Fruit fly (Drosophila melanogaster) whole organism, embryonic: ENCODE results near the gene RpS29.

Experiments
- CG1233 ChIP-seq: fragments of 200-800 bp; sonication (Bioruptor generic); optimal IDR thresholded peaks from 4 replicates; lab custom pipeline; 2018; ENCODE audit warnings: missing biosample characterization, mild to moderate bottlenecking, missing genetic modification characterization
- CG14050 ChIP-seq: fragments of 200-800 bp; sonication (Bioruptor generic); IDR thresholded peaks from 3 replicates; pipeline ENCODE4 v1.3.6; 2022; ENCODE audit warnings: missing biosample characterization, missing genetic modification characterization
- CG16813 ChIP-seq: fragments of 200-800 bp; sonication (Bioruptor generic); IDR thresholded peaks from 3 replicates; pipeline ENCODE4 v1.3.6; 2022; ENCODE audit warnings: missing biosample characterization, missing genetic modification characterization; ENCODE audit not compliant: partially characterized antibody
- CG17829 ChIP-seq: fragments of 200-800 bp; optimal IDR thresholded peaks from 2 replicates; lab custom pipeline; 2019; ENCODE audit warnings: missing biosample characterization, mild to moderate bottlenecking, missing genetic modification characterization, moderate library complexity
- CG1792 ChIP-seq: fragments of 200-800 bp; sonication (Bioruptor generic); optimal IDR thresholded peaks from 2 replicates; lab custom pipeline; 2016; ENCODE audit warnings: missing biosample characterization, missing genetic modification characterization
- CG18011 ChIP-seq: fragments of 200-800 bp; sonication (Bioruptor generic); optimal IDR thresholded peaks from 2 replicates; lab custom pipeline; 2017; ENCODE audit warnings: missing biosample characterization, missing genetic modification characterization, mild to moderate bottlenecking, moderate library complexity, missing genotype
- CG1832 ChIP-seq: fragments of 200-800 bp; sonication (Bioruptor generic); optimal IDR thresholded peaks from 2 replicates; lab custom pipeline; 2017; ENCODE audit warnings: missing biosample characterization, mild to moderate bottlenecking, missing genetic modification characterization, inconsistent platforms
- CG6175 ChIP-seq: fragments of 200-800 bp; sonication (Bioruptor generic); IDR thresholded peaks from 3 replicates; pipeline ENCODE4 v1.3.6; 2022; ENCODE audit warnings: missing biosample characterization, missing genetic modification characterization
- CG6689 ChIP-seq: fragments of 200-800 bp; sonication (Bioruptor generic); IDR thresholded peaks from 2 replicates; pipeline ENCODE4 v1.3.6; 2022; ENCODE audit warnings: missing biosample characterization, missing genetic modification characterization
- CG8290 ChIP-seq, 3 experiments: fragments of 200-800 bp; sonication (Bioruptor generic); optimal IDR thresholded peaks; 2 replicates each; lab custom pipeline; 2016 to 2019; ENCODE audit warnings: missing biosample characterization in 3 of 3, missing genetic modification characterization in 3 of 3, mild to moderate bottlenecking in 2 of 3, moderate library complexity in 1 of 3
- D19A ChIP-seq: fragments of 200-800 bp; optimal IDR thresholded peaks from 3 replicates; lab custom pipeline; 2019; ENCODE audit warnings: missing biosample characterization, mild to moderate bottlenecking, missing genetic modification characterization, moderate library complexity
- D19B ChIP-seq: fragments of 200-800 bp; sonication (Bioruptor generic); optimal IDR thresholded peaks from 2 replicates; lab custom pipeline; 2017; ENCODE audit warnings: missing biosample characterization, mild to moderate bottlenecking, missing genetic modification characterization
- Deaf1 ChIP-seq: fragments of 200-800 bp; optimal IDR thresholded peaks from 3 replicates; lab custom pipeline; 2019; ENCODE audit warnings: missing biosample characterization, mild to moderate bottlenecking, missing genetic modification characterization, moderate library complexity
- Dek ChIP-seq: fragments of 200-800 bp; sonication (Bioruptor generic); optimal IDR thresholded peaks from 3 replicates; lab custom pipeline; 2019; ENCODE audit warnings: missing biosample characterization, mild to moderate bottlenecking, missing genetic modification characterization, moderate library complexity
- Dp ChIP-seq: fragments of 200-800 bp; sonication (Bioruptor generic); optimal IDR thresholded peaks from 2 replicates; lab custom pipeline; 2018; ENCODE audit warnings: missing biosample characterization, mild to moderate bottlenecking, missing genetic modification characterization, moderate library complexity
- E2f1 ChIP-seq: fragments of 200-800 bp; sonication (Bioruptor generic); IDR thresholded peaks from 2 replicates; pipeline ENCODE4 v1.3.6; 2022; ENCODE audit warnings: missing biosample characterization, missing genetic modification characterization
- Hand ChIP-seq: fragments of 200-800 bp; sonication (Bioruptor generic); optimal IDR thresholded peaks from 2 replicates; lab custom pipeline; 2017; ENCODE audit warnings: mild to moderate bottlenecking, missing biosample characterization, missing genetic modification reagents, missing genetic modification characterization
- Max ChIP-seq: fragments of 200-800 bp; sonication (Bioruptor generic); optimal IDR thresholded peaks from 2 replicates; lab custom pipeline; 2016; ENCODE audit warnings: missing biosample characterization, mild to moderate bottlenecking, missing genetic modification characterization
- Nf-YA ChIP-seq: fragments of 200-800 bp; sonication (Bioruptor generic); IDR thresholded peaks from 2 replicates; pipeline ENCODE4 v1.3.6; 2022; ENCODE audit warnings: missing biosample characterization, missing genetic modification characterization
- Rfx ChIP-seq: fragments of 200-800 bp; sonication (Bioruptor generic); IDR thresholded peaks from 2 replicates; pipeline ENCODE4 v1.3.6; 2022; ENCODE audit warnings: missing biosample characterization, missing genetic modification characterization
- Sox102F ChIP-seq: fragments of 200-800 bp; sonication (Bioruptor generic); optimal IDR thresholded peaks from 2 replicates; lab custom pipeline; 2018; ENCODE audit warnings: missing biosample characterization, mild to moderate bottlenecking, missing genetic modification characterization, moderate library complexity
- Stat92E ChIP-seq, 3 experiments: fragments of >200 bp in 2 of 3; fragments of 200-800 bp in 1 of 3; sonication (Bioruptor generic) in 1 of 3; optimal IDR thresholded peaks; 2 replicates each; lab custom pipeline; 2017 to 2019; ENCODE audit warnings: missing biosample characterization in 3 of 3, missing genetic modification characterization in 3 of 3, mild to moderate bottlenecking in 1 of 3, moderate library complexity in 1 of 3
- Usf ChIP-seq: fragments of 200-800 bp; sonication (Bioruptor generic); optimal IDR thresholded peaks from 2 replicates; lab custom pipeline; 2017; ENCODE audit warnings: missing genotype, missing biosample characterization, missing genetic modification characterization
- ase ChIP-seq: fragments of 200-800 bp; sonication (Bioruptor generic); IDR thresholded peaks from 3 replicates; pipeline ENCODE4 v1.3.6; 2022; ENCODE audit warnings: missing biosample characterization, missing genetic modification characterization
- ash1 ChIP-seq: fragments of 200-800 bp; sonication (Bioruptor generic); optimal IDR thresholded peaks from 2 replicates; lab custom pipeline; 2018; ENCODE audit warnings: missing biosample characterization, mild to moderate bottlenecking, missing genetic modification characterization
- chinmo ChIP-seq: fragments of 200-800 bp; sonication (Bioruptor generic); IDR thresholded peaks from 4 replicates; pipeline ENCODE4 v1.3.6; 2022; ENCODE audit warnings: missing biosample characterization, missing genetic modification characterization; ENCODE audit not compliant: partially characterized antibody
- chm ChIP-seq: fragments of 200-800 bp; sonication (Bioruptor generic); IDR thresholded peaks from 2 replicates; pipeline ENCODE4 v1.3.6; 2022; ENCODE audit warnings: missing biosample characterization, missing genetic modification characterization
- corto ChIP-seq: fragments of 200-800 bp; sonication (Bioruptor generic); optimal IDR thresholded peaks from 2 replicates; lab custom pipeline; 2016; ENCODE audit warnings: missing biosample characterization, mild to moderate bottlenecking, missing genetic modification characterization, moderate library complexity
- crc ChIP-seq: fragments of 200-800 bp; sonication (Bioruptor generic); optimal IDR thresholded peaks from 2 replicates; lab custom pipeline; 2016; ENCODE audit warnings: missing biosample characterization, missing genetic modification characterization
- cwo ChIP-seq: fragments of 200-800 bp; sonication (Bioruptor generic); optimal IDR thresholded peaks from 3 replicates; lab custom pipeline; 2017; ENCODE audit warnings: missing biosample characterization, missing genetic modification characterization, mild to moderate bottlenecking, moderate library complexity, missing genetic modification reagents
- da ChIP-seq: fragments of 200-800 bp; sonication (Bioruptor generic); optimal IDR thresholded peaks from 2 replicates; lab custom pipeline; 2016; ENCODE audit warnings: missing biosample characterization, missing genetic modification characterization
- dm ChIP-seq: fragments of 200-800 bp; sonication (Bioruptor generic); optimal IDR thresholded peaks from 3 replicates; lab custom pipeline; 2016; ENCODE audit warnings: missing biosample characterization, missing genetic modification characterization
- en ChIP-seq: fragments of 200-800 bp; sonication (Bioruptor generic); optimal IDR thresholded peaks from 2 replicates; lab custom pipeline; 2016; ENCODE audit warnings: missing biosample characterization, missing genetic modification characterization
- insv ChIP-seq, 2 experiments: fragments of 200-800 bp; sonication (Bioruptor generic); optimal IDR thresholded peaks; 3 replicates each; lab custom pipeline; 2016 to 2018; ENCODE audit warnings: missing biosample characterization in 2 of 2, missing genetic modification characterization in 2 of 2
- kah ChIP-seq: fragments of 200-800 bp; sonication (Bioruptor generic); optimal IDR thresholded peaks from 2 replicates; lab custom pipeline; 2018; ENCODE audit warnings: missing biosample characterization, mild to moderate bottlenecking, missing genetic modification characterization
- kni ChIP-seq: fragments of 200-800 bp; sonication (Bioruptor generic); optimal IDR thresholded peaks from 3 replicates; lab custom pipeline; 2017; ENCODE audit warnings: mild to moderate bottlenecking, missing biosample characterization, missing genetic modification reagents, missing genetic modification characterization
- nerfin-1 ChIP-seq: fragments of 200-800 bp; sonication (Bioruptor generic); optimal IDR thresholded peaks from 3 replicates; lab custom pipeline; 2019; ENCODE audit warnings: missing biosample characterization, mild to moderate bottlenecking, missing genetic modification characterization, moderate library complexity
- oc ChIP-seq: fragments of 200-800 bp; sonication (Bioruptor generic); optimal IDR thresholded peaks from 2 replicates; lab custom pipeline; 2018; ENCODE audit warnings: missing biosample characterization, mild to moderate bottlenecking, missing genetic modification characterization, moderate library complexity
- p53 ChIP-seq: fragments of 200-800 bp; sonication (Bioruptor generic); optimal IDR thresholded peaks from 2 replicates; lab custom pipeline; 2016; ENCODE audit warnings: missing biosample characterization, missing genetic modification characterization
- schlank ChIP-seq: fragments of 200-800 bp; sonication (Bioruptor generic); optimal IDR thresholded peaks from 2 replicates; lab custom pipeline; 2018; ENCODE audit warnings: missing biosample characterization, mild to moderate bottlenecking, missing genetic modification characterization
- scrt ChIP-seq: fragments of 200-800 bp; sonication (Bioruptor generic); optimal IDR thresholded peaks from 2 replicates; lab custom pipeline; 2018; ENCODE audit warnings: missing biosample characterization, mild to moderate bottlenecking, missing genetic modification characterization, moderate library complexity
- sob ChIP-seq: fragments of 200-800 bp; sonication (Bioruptor generic); IDR thresholded peaks from 2 replicates; pipeline ENCODE4 v1.3.6; 2022; ENCODE audit warnings: missing biosample characterization, missing genetic modification characterization
- sr ChIP-seq: fragments of 200-800 bp; sonication (Bioruptor generic); IDR thresholded peaks from 3 replicates; pipeline ENCODE4 v1.3.6; 2022; ENCODE audit warnings: missing biosample characterization, missing genetic modification characterization
- sug ChIP-seq: fragments of 200-800 bp; optimal IDR thresholded peaks from 2 replicates; lab custom pipeline; 2019; ENCODE audit warnings: missing biosample characterization, mild to moderate bottlenecking, missing genetic modification characterization, moderate library complexity
- unc-4 ChIP-seq: fragments of 200-800 bp; sonication (Bioruptor generic); IDR thresholded peaks from 2 replicates; pipeline ENCODE4 v1.3.6; 2022; ENCODE audit warnings: missing biosample characterization, missing genetic modification characterization; ENCODE audit not compliant: partially characterized antibody
- zf30C ChIP-seq: fragments of 200-800 bp; sonication (Bioruptor generic); optimal IDR thresholded peaks from 3 replicates; lab custom pipeline; 2018; ENCODE audit warnings: missing biosample characterization, mild to moderate bottlenecking, missing genetic modification characterization

Gene RpS29

DNA sequence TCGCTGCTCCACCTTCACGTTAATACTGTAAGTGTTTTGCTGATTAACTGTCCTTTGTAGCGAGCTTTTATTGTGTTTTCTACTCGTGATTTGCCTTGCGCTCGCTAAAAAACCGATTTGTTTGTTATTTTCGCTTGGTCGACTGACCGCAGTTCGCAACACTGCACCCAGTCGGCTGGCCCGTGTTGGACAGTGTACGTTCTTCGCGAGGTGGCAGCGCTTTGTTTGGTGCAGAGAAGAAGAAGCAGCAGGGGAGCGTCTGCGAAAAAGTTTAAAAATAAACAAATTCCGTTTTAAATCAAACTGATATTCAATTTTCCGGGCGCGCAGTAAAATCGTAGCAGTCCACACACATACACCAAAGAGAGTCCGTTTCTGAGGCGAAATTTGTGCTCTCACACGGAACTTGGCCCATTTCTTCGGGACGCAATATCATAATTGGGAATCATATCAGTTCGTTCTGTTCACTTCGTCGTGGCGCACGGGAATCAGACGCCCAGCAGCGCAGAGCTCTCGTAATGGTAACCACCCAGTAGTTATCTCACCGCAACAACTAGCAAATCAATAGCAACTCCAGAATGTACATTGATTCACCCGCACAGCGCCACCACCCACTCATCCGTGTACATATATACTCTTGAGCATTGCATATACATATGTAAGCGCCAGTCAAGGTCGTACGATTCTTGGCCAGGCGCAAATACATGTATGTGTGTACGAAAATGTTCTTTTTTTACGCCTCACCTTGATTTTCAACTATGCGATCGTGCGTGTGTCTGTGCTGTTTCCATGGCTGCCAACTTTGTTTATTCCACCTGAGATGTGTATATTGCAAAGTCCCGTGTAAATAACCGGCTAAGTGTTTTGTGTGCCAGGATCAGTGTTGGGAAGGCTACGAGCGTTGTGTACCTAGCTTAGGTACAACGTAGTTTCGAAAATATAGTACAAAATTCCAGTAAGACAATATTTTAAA, 9.9 kb upstream of the RpS29 start, which contains the start of gene Naa80 (continued):
- TF ChIP-seq chinmo: 0 out of 4 replicates have a peak, but pooled peaks have one; percentile 22
- peak; percentile 57 for TF ChIP-seq Max
- TF ChIP-seq Hand (GFP tag; lab: Kevin White, UChicago): no peak
- peak; percentile 22 for TF ChIP-seq crc (GFP tag; lab: Kevin White, UChicago)
- peak; percentile 58 for TF ChIP-seq CG17829
- peak; percentile 31 for TF ChIP-seq kah (GFP tag; lab: Kevin White, UChicago)
- TF ChIP-seq E2f1 (GFP tag; lab: Robert Waterston, UW): peak; percentile 58; the same call in 1 of the 2 replicates
- peak; percentile 32; the same call in 1 of the 2 replicates for TF ChIP-seq chm (GFP tag; lab: Robert Waterston, UW)
- TF ChIP-seq dm: peak; percentile 67
- TF ChIP-seq oc (tag; lab: Kevin White, UChicago): no peak
- peak in 1 of 2 experiments; percentile 41 for TF ChIP-seq insv (GFP tag; optimal IDR thresholded peaks at IDR 0.05; lab: Kevin White, UChicago)
- TF ChIP-seq Dp (GFP tag; lab: Kevin White, UChicago): peak; percentile 83
- TF ChIP-seq ash1: peak; percentile 25
- TF ChIP-seq Rfx (GFP tag; lab: Robert Waterston, UW): peak; percentile 88
- TF ChIP-seq sr (GFP tag; lab: Robert Waterston, UW): no peak
- peak; percentile 10 for TF ChIP-seq Usf (GFP tag; lab: Kevin White, UChicago)
- TF ChIP-seq Sox102F (GFP tag; lab: Kevin White, UChicago): no peak
- peak in 1 of 3 experiments; percentile 24 for TF ChIP-seq Stat92E (GFP tag; optimal IDR thresholded peaks at IDR 0.05; lab: Kevin White, UChicago)
- peak; percentile 71 for TF ChIP-seq sug (tag; lab: Kevin White, UChicago)
- TF ChIP-seq CG1792 (GFP tag; lab: Kevin White, UChicago): peak; percentile 25
- TF ChIP-seq corto (GFP tag; lab: Kevin White, UChicago): no peak
- peak; percentile 31 for TF ChIP-seq CG1233 (GFP tag; lab: Kevin White, UChicago)
- no peak for TF ChIP-seq Nf-YA (GFP tag; lab: Robert Waterston, UW)
- peak; percentile 40 for TF ChIP-seq CG8290 (GFP tag; optimal IDR thresholded peaks at IDR 0.05; lab: Kevin White, UChicago)
- TF ChIP-seq CG8290 (tag; optimal IDR thresholded peaks at IDR 0.05; lab: Kevin White, UChicago): peak in 1 of 2 experiments; percentile 90
- no peak for TF ChIP-seq zf30C
- 0 out of 3 replicates have a peak, but pooled peaks have one; percentile 34 for TF ChIP-seq ase (GFP tag; lab: Robert Waterston, UW)
- peak; percentile 54 for TF ChIP-seq kni (GFP tag; lab: Kevin White, UChicago)
- peak; percentile 25 for TF ChIP-seq cwo (GFP tag; lab: Kevin White, UChicago)
- no peak; the same call in 1 of the 2 replicates for TF ChIP-seq unc-4 (GFP tag; lab: Robert Waterston, UW)
- peak; percentile 65 for TF ChIP-seq CG18011 (GFP tag; lab: Kevin White, UChicago)
- peak; percentile 67 for TF ChIP-seq p53
- no peak for TF ChIP-seq CG1832 (GFP tag; lab: Kevin White, UChicago)
- TF ChIP-seq en (GFP tag; lab: Kevin White, UChicago): no peak
- peak; percentile 25 for TF ChIP-seq D19A
- TF ChIP-seq schlank: no peak
- peak; percentile 86 for TF ChIP-seq sob (GFP tag; lab: Robert Waterston, UW)
- TF ChIP-seq D19B (GFP tag; lab: Kevin White, UChicago): peak; percentile 8
- peak; percentile 70; the same call in 2 of the 3 replicates for TF ChIP-seq CG6175 (GFP tag; lab: Robert Waterston, UW)
- peak; percentile 34 for TF ChIP-seq Dek (tag; lab: Kevin White, UChicago)
- no peak for TF ChIP-seq CG6689 (GFP tag; lab: Robert Waterston, UW)
- peak; percentile 38 for TF ChIP-seq da (GFP tag; lab: Kevin White, UChicago)
- no peak for TF ChIP-seq scrt (GFP tag; lab: Kevin White, UChicago)
- peak; percentile 53 for TF ChIP-seq Deaf1
- TF ChIP-seq CG14050 (GFP tag; lab: Robert Waterston, UW): no peak; the same call in 2 of the 3 replicates
- peak; percentile 46; the same call in 1 of the 3 replicates for TF ChIP-seq CG16813 (GFP tag; lab: Robert Waterston, UW)
- peak; percentile 21 for TF ChIP-seq nerfin-1
